Worm (Caenorhabditis elegans) whole organism, L4/young adult: ENCODE measurements around the gene C18D11.7.

Experiments used
- W03F9.2 ChIP-seq: fragments of 150-350 bp; optimal IDR thresholded peaks from 2 replicates; lab custom pipeline; 2014; ENCODE audit warnings: missing biosample characterization, missing genetic modification characterization
- dao-5 ChIP-seq: sonication (generic microtip); optimal IDR thresholded peaks from 2 replicates; lab custom pipeline; 2016; ENCODE audit warnings: missing genotype, missing genetic modification characterization, moderate library complexity, missing compliant biosample characterization
- him-1 ChIP-seq: sonication (generic microtip); optimal IDR thresholded peaks from 2 replicates; lab custom pipeline; 2016; ENCODE audit warnings: missing genotype, missing genetic modification reagents, missing genetic modification characterization, missing compliant biosample characterization

DNA sequence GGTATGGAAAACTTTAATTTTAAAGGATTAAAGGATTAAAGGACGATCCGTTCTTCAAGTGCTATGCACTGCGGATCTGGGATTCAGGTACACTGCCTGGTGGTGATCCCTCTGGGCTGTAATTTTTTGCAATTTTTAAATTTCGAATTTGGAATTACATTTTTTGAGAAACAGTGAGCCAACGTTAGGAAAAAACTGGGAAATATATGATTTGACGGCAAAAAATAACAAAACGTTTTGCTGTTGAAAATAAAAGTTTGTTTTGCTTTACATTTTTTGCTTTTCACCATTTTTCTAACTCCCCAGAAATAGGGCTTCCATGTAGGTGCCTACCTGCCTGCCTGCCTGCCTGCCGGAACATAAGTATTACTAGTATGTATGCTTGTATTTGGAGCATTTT, 823 bp upstream of the C18D11.7 start, which contains the start of gene C18D11.10:
- TF ChIP-seq him-1 (tag; lab: Kevin White, UChicago) (no peak), dao-5 (tag; lab: Kevin White, UChicago) (no peak), W03F9.2 (no peak)
